Worm (Caenorhabditis elegans): Measurements from ENCODE around the gene cwc-15.

- TF ChIP-seq nhr-76 (tag; optimal IDR thresholded peaks at IDR 0.05): no peak
- no peak for TF ChIP-seq vab-15 (tag; optimal IDR thresholded peaks at IDR 0.05)
- TF ChIP-seq lsy-2 (tag; optimal IDR thresholded peaks at IDR 0.05): no peak
- TF ChIP-seq lin-13 (GFP tag; optimal IDR thresholded peaks at IDR 0.05): no peak
These were observed 15.6 kb upstream of the cwc-15 start, which contains the start of gene str-231 for ce11 chrV:16007505-16007904.
